Worm (Caenorhabditis elegans) whole organism, L1 larva: ENCODE results near the gene cyp-25A6.

Source experiments
- ama-1 ChIP-seq: fragments of 150-350 bp; optimal IDR thresholded peaks from 2 replicates; lab custom pipeline; 2014
- egl-27 ChIP-seq, 2 experiments: fragments of 150-350 bp in 1 of 2; sonication (generic microtip); optimal IDR thresholded peaks; 3 replicates each; lab custom pipeline; 2017 to 2018; ENCODE audit warnings: missing biosample characterization in 2 of 2, missing genetic modification characterization in 2 of 2, missing genetic modification reagents in 2 of 2
- pqm-1 ChIP-seq: sonication (generic microtip); optimal IDR thresholded peaks from 3 replicates; lab custom pipeline; 2017; ENCODE audit warnings: missing biosample characterization, missing genetic modification characterization
- snu-23 ChIP-seq: sonication (generic microtip); optimal IDR thresholded peaks from 2 replicates; lab custom pipeline; 2016; ENCODE audit warnings: missing genetic modification characterization, missing compliant biosample characterization
- unc-62 ChIP-seq: fragments of 150-350 bp; optimal IDR thresholded peaks from 2 replicates; lab custom pipeline; 2014; ENCODE audit warnings: missing biosample characterization, missing genetic modification reagents, missing genetic modification characterization

ce11 chrIV:4204275-4204674, 7.0 kb downstream of the cyp-25A6 start, which contains the start of gene pax-2:
- TF ChIP-seq pqm-1 (tag; lab: Kevin White, UChicago) (no peak), ama-1 (no peak), snu-23 (no peak), unc-62 (no peak), egl-27 (tag; optimal IDR thresholded peaks at IDR 0.05; lab: Kevin White, UChicago) (no peak)
